Fruit fly (Drosophila melanogaster): ENCODE data around the gene CG17917.

The CG17917 gene

dm6 chr3R:6380129-6380528 lies 38.4 kb downstream of the CG17917 start, which contains the start of the genes CG1024 and TfIIFalpha (continued):
- no peak for TF ChIP-seq TFAM (GFP tag; optimal IDR thresholded peaks at IDR 0.05)
- TF ChIP-seq gsb (GFP tag; IDR thresholded peaks at IDR 0.05): no peak
- TF ChIP-seq CoRest (tag; optimal IDR thresholded peaks at IDR 0.05): peak; percentile 24
- no peak for TF ChIP-seq CG1602 (GFP tag; optimal IDR thresholded peaks at IDR 0.05)
- TF ChIP-seq Sin3A (optimal IDR thresholded peaks at IDR 0.05): peak; percentile 34
- no peak for TF ChIP-seq CG7928 (GFP tag; optimal IDR thresholded peaks at IDR 0.05)
- no peak for TF ChIP-seq GATAe (GFP tag; conservative IDR thresholded peaks at IDR 0.05)
- peak; percentile 87 for TF ChIP-seq mld (GFP tag; IDR thresholded peaks at IDR 0.05; ENCODE audit: partially characterized antibody)
- TF ChIP-seq Bgb (GFP tag; IDR thresholded peaks at IDR 0.05; ENCODE audit: partially characterized antibody): peak; percentile 79
- peak; percentile 20 for TF ChIP-seq lilli (GFP tag; optimal IDR thresholded peaks at IDR 0.05)
- TF ChIP-seq Deaf1 (tag; optimal IDR thresholded peaks at IDR 0.05): no peak
- TF ChIP-seq CG16779 (GFP tag; IDR thresholded peaks at IDR 0.05): no peak
- TF ChIP-seq CG18619 (GFP tag; optimal IDR thresholded peaks at IDR 0.05): no peak
- peak; percentile 98 for TF ChIP-seq CG3995 (GFP tag; optimal IDR thresholded peaks at IDR 0.05)
- TF ChIP-seq CG31441 (GFP tag; IDR thresholded peaks at IDR 0.05): peak; percentile 73
- no peak for TF ChIP-seq CG11085 (GFP tag; IDR thresholded peaks at IDR 0.05)
- TF ChIP-seq grau (tag; optimal IDR thresholded peaks at IDR 0.05): peak; percentile 14
- peak; percentile 61 for TF ChIP-seq CG12659 (GFP tag; optimal IDR thresholded peaks at IDR 0.05)
- TF ChIP-seq sima (GFP tag; optimal IDR thresholded peaks at IDR 0.05): no peak
- TF ChIP-seq Hsf (GFP tag; optimal IDR thresholded peaks at IDR 0.05): peak; percentile 9
- no peak for TF ChIP-seq CG34376 (GFP tag; optimal IDR thresholded peaks at IDR 0.05)
- no peak for TF ChIP-seq CG15011 (GFP tag; optimal IDR thresholded peaks at IDR 0.05)
- TF ChIP-seq mam (GFP tag; optimal IDR thresholded peaks at IDR 0.05): peak; percentile 8
- TF ChIP-seq Dll (GFP tag; IDR thresholded peaks at IDR 0.05; ENCODE audit: partially characterized antibody): peak; percentile 95
- TF ChIP-seq CG2712 (tag; optimal IDR thresholded peaks at IDR 0.05): peak; percentile 47
- TF ChIP-seq bbx (GFP tag; IDR thresholded peaks at IDR 0.05; ENCODE audit: partially characterized antibody): peak; percentile 77
- TF ChIP-seq CG14710 (tag; optimal IDR thresholded peaks at IDR 0.05): peak; percentile 53
- TF ChIP-seq Dref (GFP tag; IDR thresholded peaks at IDR 0.05): peak; percentile 78
- no peak for TF ChIP-seq lmd (GFP tag; IDR thresholded peaks at IDR 0.05)
- TF ChIP-seq Nf-YB (GFP tag; optimal IDR thresholded peaks at IDR 0.05): no peak
- no peak for TF ChIP-seq hth (optimal IDR thresholded peaks at IDR 0.05)
- no peak for TF ChIP-seq CG17385 (GFP tag; optimal IDR thresholded peaks at IDR 0.05)
- TF ChIP-seq Max (GFP tag; optimal IDR thresholded peaks at IDR 0.05): peak; percentile 7
- TF ChIP-seq fd64A (GFP tag; optimal IDR thresholded peaks at IDR 0.05): no peak
- TF ChIP-seq CG17829 (tag; optimal IDR thresholded peaks at IDR 0.05): peak; percentile 41
- TF ChIP-seq her (GFP tag; optimal IDR thresholded peaks at IDR 0.05): no peak
- no peak for TF ChIP-seq dmrt11E (tag; optimal IDR thresholded peaks at IDR 0.05)
- TF ChIP-seq lbe (GFP tag; optimal IDR thresholded peaks at IDR 0.05): peak; percentile 19
- no peak for TF ChIP-seq bab2 (GFP tag; optimal IDR thresholded peaks at IDR 0.05)
- peak; percentile 26 for TF ChIP-seq CG30403 (GFP tag; optimal IDR thresholded peaks at IDR 0.05)
- no peak for TF ChIP-seq z (GFP tag; IDR thresholded peaks at IDR 0.05)
- no peak for TF ChIP-seq Mrtf (GFP tag; IDR thresholded peaks at IDR 0.05)
- peak; percentile 31 for TF ChIP-seq dm (GFP tag; optimal IDR thresholded peaks at IDR 0.05)
- peak; percentile 90 for TF ChIP-seq CG2116 (GFP tag; optimal IDR thresholded peaks at IDR 0.05)
- TF ChIP-seq CG17328 (GFP tag; IDR thresholded peaks at IDR 0.05): no peak
- peak; percentile 86 for TF ChIP-seq CG6791 (GFP tag; IDR thresholded peaks at IDR 0.05; ENCODE audit: partially characterized antibody)
- TF ChIP-seq CG3847 (GFP tag; IDR thresholded peaks at IDR 0.05): no peak
- TF ChIP-seq YL-1 (GFP tag; optimal IDR thresholded peaks at IDR 0.05): peak; percentile 44
- no peak for TF ChIP-seq CG11695 (GFP tag; IDR thresholded peaks at IDR 0.05)
- peak; percentile 21 for TF ChIP-seq CHES-1-like (GFP tag; optimal IDR thresholded peaks at IDR 0.05)
- peak; percentile 20 for TF ChIP-seq Fer1 (GFP tag; optimal IDR thresholded peaks at IDR 0.05)
- no peak for TF ChIP-seq B-H2 (GFP tag; optimal IDR thresholded peaks at IDR 0.05)
